Worm (Caenorhabditis elegans): Measurements from ENCODE around the gene cept-1.

- TF ChIP-seq lsy-2 (tag; optimal IDR thresholded peaks at IDR 0.05), result no peak
- no peak for TF ChIP-seq nhr-237 (tag; optimal IDR thresholded peaks at IDR 0.05)
- TF ChIP-seq ham-2 (GFP tag; optimal IDR thresholded peaks at IDR 0.05), result no peak
- TF ChIP-seq pha-4 (tag; optimal IDR thresholded peaks at IDR 0.05), result no peak
- TF ChIP-seq mep-1 (tag; optimal IDR thresholded peaks at IDR 0.05), result no peak
- no peak for TF ChIP-seq ztf-11 (tag; optimal IDR thresholded peaks at IDR 0.05)
- no peak for TF ChIP-seq unc-39 (tag; optimal IDR thresholded peaks at IDR 0.05)
- no peak for TF ChIP-seq unc-62 (GFP tag; optimal IDR thresholded peaks at IDR 0.05)
- no peak for TF ChIP-seq lin-13 (tag; optimal IDR thresholded peaks at IDR 0.05)
- no peak for TF ChIP-seq ceh-39 (tag; optimal IDR thresholded peaks at IDR 0.05)
- TF ChIP-seq ces-1 (GFP tag; optimal IDR thresholded peaks at IDR 0.05), result no peak
- TF ChIP-seq ceh-43 (GFP tag; optimal IDR thresholded peaks at IDR 0.05), result no peak
- TF ChIP-seq sem-2 (GFP tag; optimal IDR thresholded peaks at IDR 0.05), result no peak
- no peak for TF ChIP-seq mls-2 (tag; optimal IDR thresholded peaks at IDR 0.05)
Measured at ce11 chrX:12759642-12760041, 2.2 kb upstream of the cept-1 start.
